Worm (Caenorhabditis elegans): Measurements from ENCODE around the gene F22B8.7.
A peak's percentile ranks its signal among the peaks of the same experiment; 100 is the strongest.

Gene F22B8.7

ce11 chrV:16094862-16095261 is 478 bp downstream of the F22B8.7 start:
- TF ChIP-seq nhr-232 (tag; optimal IDR thresholded peaks at IDR 0.05) = no peak
- TF ChIP-seq lim-6 (tag; optimal IDR thresholded peaks at IDR 0.05) = no peak
- TF ChIP-seq nfya-1 (tag; optimal IDR thresholded peaks at IDR 0.05) = no peak
- no peak for TF ChIP-seq ama-1 (optimal IDR thresholded peaks at IDR 0.05)
- TF ChIP-seq ceh-22 (tag; optimal IDR thresholded peaks at IDR 0.05) = no peak
- no peak for TF ChIP-seq hlh-8 (tag; optimal IDR thresholded peaks at IDR 0.05)

ce11 chrV:16099441-16099840 is 5.1 kb downstream of the F22B8.7 start, which contains the start of gene str-7:
TSS of gene str-7 (minus strand) at chrV:16099541.
- TF ChIP-seq elt-2 (tag; optimal IDR thresholded peaks at IDR 0.05) = peak; percentile 50
- no peak for TF ChIP-seq fkh-6 (tag; optimal IDR thresholded peaks at IDR 0.05)

- TF ChIP-seq fax-1 (tag; optimal IDR thresholded peaks at IDR 0.05) = no peak
- TF ChIP-seq elt-2 (tag; optimal IDR thresholded peaks at IDR 0.05) = peak; percentile 55
Measured at ce11 chrV:16100103-16100730, 5.8 kb downstream of the F22B8.7 start, which contains the start of gene cth-1. TSS of gene cth-1 (plus strand) at chrV:16100680.

ce11 chrV:16103594-16103993 is 9.2 kb downstream of the F22B8.7 start, which contains the start of gene argk-1:
TSS of gene argk-1 (plus strand) at chrV:16103894.
- TF ChIP-seq ceh-9 (tag; optimal IDR thresholded peaks at IDR 0.05) = no peak
- TF ChIP-seq elt-4 (tag; optimal IDR thresholded peaks at IDR 0.05) = no peak

- TF ChIP-seq ama-1 (optimal IDR thresholded peaks at IDR 0.05) = no peak
- TF ChIP-seq K09A11.1 (tag; optimal IDR thresholded peaks at IDR 0.05; ENCODE audit: insufficient read depth) = no peak
- no peak for TF ChIP-seq unc-55 (GFP tag; optimal IDR thresholded peaks at IDR 0.05)
- TF ChIP-seq pqm-1 (tag; optimal IDR thresholded peaks at IDR 0.05) = no peak
- no peak for TF ChIP-seq elt-4 (tag; optimal IDR thresholded peaks at IDR 0.05)
- no peak for TF ChIP-seq pros-1 (tag; optimal IDR thresholded peaks at IDR 0.05)
- no peak for TF ChIP-seq ceh-9 (tag; optimal IDR thresholded peaks at IDR 0.05)
- TF ChIP-seq sox-4 (tag; optimal IDR thresholded peaks at IDR 0.05) = no peak
Measured at ce11 chrV:16114237-16114636, 19.9 kb downstream of the F22B8.7 start, which contains the start of gene srxa-16. TSS of gene srxa-16 (minus strand) at chrV:16114337.

- no peak for TF ChIP-seq F13H6.1 (tag; optimal IDR thresholded peaks at IDR 0.05)
- no peak for TF ChIP-seq nhr-11 (tag; optimal IDR thresholded peaks at IDR 0.05)
- TF ChIP-seq tbx-7 (tag; optimal IDR thresholded peaks at IDR 0.05) = no peak
- no peak for TF ChIP-seq lim-6 (tag; optimal IDR thresholded peaks at IDR 0.05)
- TF ChIP-seq pag-3 (tag; optimal IDR thresholded peaks at IDR 0.05; ENCODE audit: borderline replicate concordance) = no peak
- TF ChIP-seq ceh-19 (GFP tag; optimal IDR thresholded peaks at IDR 0.05) = no peak
- TF ChIP-seq ceh-14 (tag; optimal IDR thresholded peaks at IDR 0.05) = no peak
- no peak for TF ChIP-seq unc-55 (GFP tag; optimal IDR thresholded peaks at IDR 0.05)
- TF ChIP-seq hlh-8 (tag; optimal IDR thresholded peaks at IDR 0.05) = no peak
Measured at ce11 chrV:16115381-16115780, 21.0 kb downstream of the F22B8.7 start, which contains the start of gene str-25. TSS of gene str-25 (plus strand) at chrV:16115681.

- TF ChIP-seq lim-6 (tag; optimal IDR thresholded peaks at IDR 0.05) (no peak), ceh-18 (tag; optimal IDR thresholded peaks at IDR 0.05) (no peak), ama-1 (optimal IDR thresholded peaks at IDR 0.05) (no peak), hlh-8 (tag; optimal IDR thresholded peaks at IDR 0.05) (no peak), pag-3 (tag; optimal IDR thresholded peaks at IDR 0.05; ENCODE audit: borderline replicate concordance) (no peak), hlh-15 (tag; optimal IDR thresholded peaks at IDR 0.05) (no peak), pha-4 (tag; optimal IDR thresholded peaks at IDR 0.05) (no peak), madf-2 (tag; optimal IDR thresholded peaks at IDR 0.05) (no peak), ztf-16 (tag; optimal IDR thresholded peaks at IDR 0.05) (no peak), mec-3 (tag; optimal IDR thresholded peaks at IDR 0.05; ENCODE audit: borderline replicate concordance) (no peak), tbx-7 (tag; optimal IDR thresholded peaks at IDR 0.05) (no peak), syd-9 (tag; optimal IDR thresholded peaks at IDR 0.05) (no peak), ceh-45 (GFP tag; IDR thresholded peaks at IDR 0.05) (no peak)
Measured at ce11 chrV:16118601-16119000, 24.2 kb downstream of the F22B8.7 start, which contains the start of gene str-103. TSS of gene str-103 (minus strand) at chrV:16118701.
